Fruit fly (Drosophila melanogaster): ENCODE measurements around the gene CG17026.
A peak's percentile ranks its signal among the peaks of the same experiment; 100 is the strongest.

CG17026 gene

DNA sequence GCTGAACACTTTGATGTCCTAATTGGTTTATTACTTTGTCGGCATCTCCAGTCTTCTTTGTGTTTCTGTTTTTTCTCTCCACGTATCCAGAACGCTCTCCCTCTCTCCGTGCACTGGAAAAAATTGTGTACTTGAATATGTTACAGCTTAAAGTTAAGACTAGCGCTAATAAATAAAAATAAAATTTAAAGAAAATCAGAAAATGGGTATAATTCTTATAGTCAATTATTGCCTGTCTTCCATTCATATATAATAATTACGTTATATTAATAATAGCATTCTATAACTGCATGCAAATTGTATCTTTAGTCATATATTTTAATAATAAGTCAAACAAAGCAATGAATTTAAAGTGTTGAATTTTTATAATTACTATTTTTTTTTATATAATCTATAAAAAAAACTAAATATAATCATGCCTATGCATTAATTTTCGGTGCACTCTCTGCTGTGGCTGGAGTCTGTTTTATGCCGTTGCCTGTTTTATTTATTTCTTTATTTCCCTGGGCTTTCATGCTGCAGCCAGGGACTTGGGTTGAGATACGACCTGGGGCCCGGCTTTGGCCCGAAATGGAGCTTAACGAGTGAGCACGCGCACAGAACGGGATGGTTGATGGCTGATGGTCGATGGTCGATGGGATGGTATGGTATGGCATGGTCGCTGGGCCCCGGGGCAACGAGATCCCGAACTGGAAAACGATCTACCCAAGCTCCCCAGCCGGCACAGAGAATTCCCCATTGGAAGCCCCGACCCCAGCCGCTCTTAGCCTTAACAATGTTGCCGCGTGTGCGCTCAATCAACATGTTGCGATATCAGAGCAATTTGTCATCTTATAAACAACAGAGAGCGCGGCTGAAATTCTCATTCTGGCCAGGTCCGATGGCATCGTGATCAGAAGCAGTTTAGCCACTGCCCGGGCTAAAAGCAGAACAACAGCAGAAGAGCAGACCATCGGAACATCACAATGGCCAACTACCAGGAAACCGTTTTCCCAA is 40.9 kb downstream of the CG17026 start (continued):
- TF ChIP-seq CG13424 (tag; optimal IDR thresholded peaks at IDR 0.05) = no peak
- no peak for TF ChIP-seq mld (GFP tag; IDR thresholded peaks at IDR 0.05; ENCODE audit: partially characterized antibody)
- TF ChIP-seq CG43689 (GFP tag; IDR thresholded peaks at IDR 0.05) = no peak
- TF ChIP-seq gro (GFP tag; optimal IDR thresholded peaks at IDR 0.05) = no peak
- TF ChIP-seq org-1 (GFP tag; optimal IDR thresholded peaks at IDR 0.05) = no peak
- peak; percentile 14 for TF ChIP-seq Sox100B (GFP tag; optimal IDR thresholded peaks at IDR 0.05)
- peak; percentile 75 for TF ChIP-seq zf30C (GFP tag; optimal IDR thresholded peaks at IDR 0.05)
- TF ChIP-seq Lim3 (GFP tag; IDR thresholded peaks at IDR 0.05) = no peak
- TF ChIP-seq GATAe (GFP tag; conservative IDR thresholded peaks at IDR 0.05) = no peak
- no peak for TF ChIP-seq CG10565 (GFP tag; optimal IDR thresholded peaks at IDR 0.05)
- TF ChIP-seq C15 (GFP tag; IDR thresholded peaks at IDR 0.05) = no peak
- no peak for TF ChIP-seq fru (optimal IDR thresholded peaks at IDR 0.05)
- TF ChIP-seq CG10959 (GFP tag; IDR thresholded peaks at IDR 0.05) = no peak
- TF ChIP-seq dysf (GFP tag; IDR thresholded peaks at IDR 0.05) = 0 out of 3 replicates have a peak, but pooled peaks have one; percentile 21
- TF ChIP-seq ase (GFP tag; IDR thresholded peaks at IDR 0.05) = no peak
- no peak for TF ChIP-seq Hr3 (GFP tag; optimal IDR thresholded peaks at IDR 0.05)
- no peak for TF ChIP-seq jumu (GFP tag; optimal IDR thresholded peaks at IDR 0.05)
- no peak for TF ChIP-seq crc (GFP tag; optimal IDR thresholded peaks at IDR 0.05)
- TF ChIP-seq BEAF-32 (GFP tag; optimal IDR thresholded peaks at IDR 0.05) = no peak
- TF ChIP-seq hth (optimal IDR thresholded peaks at IDR 0.05) = no peak
- no peak for TF ChIP-seq TFAM (GFP tag; optimal IDR thresholded peaks at IDR 0.05)
- no peak for TF ChIP-seq az2 (GFP tag; optimal IDR thresholded peaks at IDR 0.05)
- TF ChIP-seq CG9727 (GFP tag; optimal IDR thresholded peaks at IDR 0.05) = peak; percentile 45
- TF ChIP-seq CG8765 (GFP tag; IDR thresholded peaks at IDR 0.05) = no peak
- TF ChIP-seq CG7556 (GFP tag; optimal IDR thresholded peaks at IDR 0.05) = no peak
- no peak for TF ChIP-seq pita (GFP tag; optimal IDR thresholded peaks at IDR 0.05)
- no peak for TF ChIP-seq pros (GFP tag; optimal IDR thresholded peaks at IDR 0.05)
- peak; percentile 87 for TF ChIP-seq CG18262 (tag; optimal IDR thresholded peaks at IDR 0.05)
- no peak for TF ChIP-seq Lpt (GFP tag; optimal IDR thresholded peaks at IDR 0.05)
- TF ChIP-seq trh (GFP tag; optimal IDR thresholded peaks at IDR 0.05) = no peak
- TF ChIP-seq CG13296 (GFP tag; optimal IDR thresholded peaks at IDR 0.05) = no peak
- TF ChIP-seq grau (tag; optimal IDR thresholded peaks at IDR 0.05) = peak; percentile 13
- TF ChIP-seq pnt (GFP tag; optimal IDR thresholded peaks at IDR 0.05) = no peak
- no peak for TF ChIP-seq da (GFP tag; optimal IDR thresholded peaks at IDR 0.05)
- TF ChIP-seq ewg (GFP tag; optimal IDR thresholded peaks at IDR 0.05) = no peak
- TF ChIP-seq CG31388 (GFP tag; optimal IDR thresholded peaks at IDR 0.05) = no peak
- no peak for TF ChIP-seq zfh1 (GFP tag; IDR thresholded peaks at IDR 0.05)
- no peak for TF ChIP-seq Dad (GFP tag; optimal IDR thresholded peaks at IDR 0.05)
- no peak for TF ChIP-seq hkb (optimal IDR thresholded peaks at IDR 0.05)
- no peak for TF ChIP-seq hkb (GFP tag; IDR thresholded peaks at IDR 0.05)
- no peak for TF ChIP-seq tap (tag; optimal IDR thresholded peaks at IDR 0.05)
- TF ChIP-seq CTCF (GFP tag; optimal IDR thresholded peaks at IDR 0.05) = no peak
- TF ChIP-seq CG5245 (GFP tag; optimal IDR thresholded peaks at IDR 0.05) = no peak
- TF ChIP-seq Doc2 (GFP tag; IDR thresholded peaks at IDR 0.05) = no peak
- no peak for TF ChIP-seq scrt (GFP tag; optimal IDR thresholded peaks at IDR 0.05)
- no peak for TF ChIP-seq CG7786 (GFP tag; optimal IDR thresholded peaks at IDR 0.05)
- TF ChIP-seq bab2 (GFP tag; optimal IDR thresholded peaks at IDR 0.05) = no peak
- TF ChIP-seq Dref (GFP tag; IDR thresholded peaks at IDR 0.05) = no peak
- no peak for TF ChIP-seq CG6689 (GFP tag; IDR thresholded peaks at IDR 0.05)
- no peak for TF ChIP-seq amos (GFP tag; IDR thresholded peaks at IDR 0.05; ENCODE audit: partially characterized antibody)
- no peak for TF ChIP-seq ab (GFP tag; optimal IDR thresholded peaks at IDR 0.05)
- TF ChIP-seq gcm (GFP tag; optimal IDR thresholded peaks at IDR 0.05) = no peak

Measured in whole organism, embryonic.